Worm (Caenorhabditis elegans) whole organism, early embryonic: ENCODE measurements around the gene ccd-5.

Experiments used
- ama-1 ChIP-seq: fragments of 150-350 bp; optimal IDR thresholded peaks from 2 replicates; lab custom pipeline; 2014
- flt-1 ChIP-seq: fragments of 200-800 bp; sonication (Bioruptor generic); IDR thresholded peaks from 2 replicates; pipeline ENCODE4 v1.3.6; 2022; ENCODE audit warnings: missing genetic modification characterization, missing compliant biosample characterization
- scrt-1 ChIP-seq: fragments of 200-800 bp; sonication (Bioruptor generic); IDR thresholded peaks from 2 replicates; pipeline ENCODE4 v1.3.6; 2022; ENCODE audit warnings: missing genetic modification characterization, missing compliant biosample characterization

- TF ChIP-seq scrt-1 (GFP tag; lab: Robert Waterston, UW) (no peak), ama-1 (lab: Kevin White, UChicago) (no peak), flt-1 (GFP tag; lab: Robert Waterston, UW) (no peak)
Measured at ce11 chrX:2607522-2608278, 35.2 kb upstream of the ccd-5 start, which contains the start of gene T03G6.1.
